Worm (Caenorhabditis elegans) whole organism, late embryonic: ENCODE results near the gene abi-1.

Source experiments
- F13H6.1 ChIP-seq: sonication (generic microtip); optimal IDR thresholded peaks from 2 replicates; lab custom pipeline; 2016; ENCODE audit warnings: missing genetic modification characterization, missing compliant biosample characterization
- K02D7.2 ChIP-seq: sonication (generic microtip); optimal IDR thresholded peaks from 2 replicates; lab custom pipeline; 2017; ENCODE audit warnings: mild to moderate bottlenecking, missing genetic modification characterization, missing compliant biosample characterization
- K09A11.1 ChIP-seq: sonication (generic microtip); optimal IDR thresholded peaks from 2 replicates; lab custom pipeline; 2017; ENCODE audit warnings: antibody characterized with exemption, mild to moderate bottlenecking, missing genetic modification characterization, missing compliant biosample characterization; ENCODE audit not compliant: insufficient read depth
- T23F11.4 ChIP-seq: fragments of 200-800 bp; sonication (Bioruptor generic); optimal IDR thresholded peaks from 2 replicates; lab custom pipeline; 2018; ENCODE audit warnings: mild to moderate bottlenecking, missing genetic modification characterization, missing compliant biosample characterization
- ahr-1 ChIP-seq: sonication (generic microtip); optimal IDR thresholded peaks from 2 replicates; lab custom pipeline; 2016; ENCODE audit warnings: missing genetic modification characterization, missing compliant biosample characterization
- ceh-14 ChIP-seq: sonication (generic microtip); optimal IDR thresholded peaks from 2 replicates; lab custom pipeline; 2016; ENCODE audit warnings: missing genotype, missing genetic modification characterization, missing compliant biosample characterization
- ceh-18 ChIP-seq: sonication (generic microtip); optimal IDR thresholded peaks from 2 replicates; lab custom pipeline; 2016; ENCODE audit warnings: missing genetic modification characterization, missing compliant biosample characterization
- ceh-19 ChIP-seq: fragments of 200-800 bp; sonication (Bioruptor generic); optimal IDR thresholded peaks from 2 replicates; lab custom pipeline; 2018; ENCODE audit warnings: mild to moderate bottlenecking, missing genetic modification characterization, missing compliant biosample characterization
- ceh-2 ChIP-seq: sonication (generic microtip); optimal IDR thresholded peaks from 2 replicates; lab custom pipeline; 2016; ENCODE audit warnings: missing genotype, missing genetic modification characterization, missing compliant biosample characterization
- ceh-22 ChIP-seq: sonication (generic microtip); optimal IDR thresholded peaks from 2 replicates; lab custom pipeline; 2017; ENCODE audit warnings: missing biosample characterization, missing genetic modification characterization
- ceh-30 ChIP-seq: fragments of 150-350 bp; optimal IDR thresholded peaks from 2 replicates; lab custom pipeline; 2014; ENCODE audit warnings: missing biosample characterization, missing genetic modification characterization
- ceh-31 ChIP-seq: sonication (generic microtip); optimal IDR thresholded peaks from 2 replicates; lab custom pipeline; 2016; ENCODE audit warnings: missing genetic modification characterization, missing compliant biosample characterization
- ceh-6 ChIP-seq: fragments of 200-800 bp; sonication (Bioruptor generic); optimal IDR thresholded peaks from 2 replicates; lab custom pipeline; 2018; ENCODE audit warnings: mild to moderate bottlenecking, missing genetic modification characterization, missing compliant biosample characterization
- che-1 ChIP-seq: sonication (generic microtip); optimal IDR thresholded peaks from 2 replicates; lab custom pipeline; 2016; ENCODE audit warnings: mild to moderate bottlenecking, missing genetic modification characterization, missing compliant biosample characterization
- dmd-4 ChIP-seq: sonication (generic microtip); optimal IDR thresholded peaks from 2 replicates; lab custom pipeline; 2016; ENCODE audit warnings: borderline replicate concordance, missing genetic modification characterization, missing compliant biosample characterization
- elt-2 ChIP-seq: sonication (generic microtip); optimal IDR thresholded peaks from 2 replicates; lab custom pipeline; 2016; ENCODE audit warnings: missing genetic modification reagents, missing genetic modification characterization, missing compliant biosample characterization
- elt-4 ChIP-seq: sonication (generic microtip); optimal IDR thresholded peaks from 2 replicates; lab custom pipeline; 2016; ENCODE audit warnings: missing genetic modification characterization, missing compliant biosample characterization
- ets-4 ChIP-seq: sonication (generic microtip); optimal IDR thresholded peaks from 2 replicates; lab custom pipeline; 2016; ENCODE audit warnings: missing genetic modification characterization, missing compliant biosample characterization
- gmeb-2 ChIP-seq: sonication (generic microtip); optimal IDR thresholded peaks from 2 replicates; lab custom pipeline; 2016; ENCODE audit warnings: missing genetic modification characterization, inconsistent platforms, missing compliant biosample characterization
- hlh-15 ChIP-seq: sonication (generic microtip); optimal IDR thresholded peaks from 2 replicates; lab custom pipeline; 2016; ENCODE audit warnings: missing genetic modification characterization, missing compliant biosample characterization
- lim-6 ChIP-seq: sonication (generic microtip); optimal IDR thresholded peaks from 2 replicates; lab custom pipeline; 2016; ENCODE audit warnings: missing genetic modification characterization, missing compliant biosample characterization
- nfya-1 ChIP-seq: sonication (generic microtip); optimal IDR thresholded peaks from 2 replicates; lab custom pipeline; 2017; ENCODE audit warnings: missing genetic modification characterization, mild to moderate bottlenecking, missing compliant biosample characterization, antibody characterized with exemption, moderate library complexity
- nhr-11 ChIP-seq: fragments of 150-350 bp; optimal IDR thresholded peaks from 2 replicates; lab custom pipeline; 2014; ENCODE audit warnings: missing biosample characterization, missing genetic modification characterization
- npax-4 ChIP-seq: sonication (generic microtip); optimal IDR thresholded peaks from 2 replicates; lab custom pipeline; 2016; ENCODE audit warnings: missing genetic modification characterization, missing compliant biosample characterization
- pat-9 ChIP-seq: fragments of 200-800 bp; sonication (Bioruptor generic); optimal IDR thresholded peaks from 2 replicates; lab custom pipeline; 2018; ENCODE audit warnings: mild to moderate bottlenecking, missing genetic modification characterization, moderate library complexity, missing compliant biosample characterization
- pha-2 ChIP-seq: sonication (generic microtip); optimal IDR thresholded peaks from 2 replicates; lab custom pipeline; 2017; ENCODE audit warnings: mild to moderate bottlenecking, missing genetic modification characterization, missing compliant biosample characterization
- pqm-1 ChIP-seq: sonication (generic microtip); optimal IDR thresholded peaks from 2 replicates; lab custom pipeline; 2016; ENCODE audit warnings: missing genetic modification characterization, missing compliant biosample characterization
- rnt-1 ChIP-seq: sonication (generic microtip); optimal IDR thresholded peaks from 2 replicates; lab custom pipeline; 2016; ENCODE audit warnings: missing genetic modification characterization, missing compliant biosample characterization
- sox-4 ChIP-seq: sonication (generic microtip); optimal IDR thresholded peaks from 2 replicates; lab custom pipeline; 2017; ENCODE audit warnings: mild to moderate bottlenecking, missing genetic modification characterization, inconsistent platforms, missing compliant biosample characterization
- syd-9 ChIP-seq: sonication (generic microtip); optimal IDR thresholded peaks from 2 replicates; lab custom pipeline; 2016; ENCODE audit warnings: mild to moderate bottlenecking, missing genetic modification characterization, moderate library complexity, missing compliant biosample characterization
- tbx-7 ChIP-seq: sonication (generic microtip); optimal IDR thresholded peaks from 2 replicates; lab custom pipeline; 2016; ENCODE audit warnings: missing genotype, missing genetic modification characterization, missing compliant biosample characterization
- ttx-3 ChIP-seq: sonication (generic microtip); optimal IDR thresholded peaks from 2 replicates; lab custom pipeline; 2016; ENCODE audit warnings: missing genetic modification reagents, missing genetic modification characterization, missing compliant biosample characterization
- unc-3 ChIP-seq, 2 experiments: fragments of 200-800 bp in 1 of 2; sonication (Bioruptor generic) in 1 of 2; sonication (generic microtip) in 1 of 2; conservative IDR thresholded peaks in 1 of 2; optimal IDR thresholded peaks in 1 of 2; 2 replicates each; pipeline versions ENCODE4 v1.3.6 to Lab custom; 2016 to 2022; ENCODE audit warnings: missing compliant biosample characterization in 2 of 2, missing genetic modification characterization in 2 of 2, missing genetic modification reagents in 1 of 2
- unc-42 ChIP-seq: sonication (generic microtip); optimal IDR thresholded peaks from 2 replicates; lab custom pipeline; 2016; ENCODE audit warnings: missing genotype, missing genetic modification characterization, missing compliant biosample characterization
- unc-86 ChIP-seq: sonication (generic microtip); optimal IDR thresholded peaks from 2 replicates; lab custom pipeline; 2016; ENCODE audit warnings: missing genetic modification characterization, missing compliant biosample characterization
- ztf-16 ChIP-seq: sonication (generic microtip); optimal IDR thresholded peaks from 2 replicates; lab custom pipeline; 2017; ENCODE audit warnings: missing genetic modification characterization, missing compliant biosample characterization

Gene abi-1

ce11 chrIII:5692690-5693089, at the start of gene abi-1, which contains the start of gene arle-14:
Gene abi-1, minus strand, starts transcription at chrIII:5692740.
Gene arle-14, plus strand, starts transcription at chrIII:5692906.
- TF ChIP-seq ceh-31 (tag; lab: Kevin White, UChicago) = peak; percentile 20
- no peak for TF ChIP-seq nhr-11 (tag; lab: Kevin White, UChicago)
- peak; percentile 54 for TF ChIP-seq unc-42 (tag; lab: Kevin White, UChicago)
- no peak for TF ChIP-seq elt-4 (tag; lab: Kevin White, UChicago)
- TF ChIP-seq ceh-22 (tag; lab: Kevin White, UChicago) = no peak
- TF ChIP-seq syd-9 = no peak
- peak; percentile 7 for TF ChIP-seq nfya-1 (tag; lab: Kevin White, UChicago)
- TF ChIP-seq ets-4 (tag; lab: Kevin White, UChicago) = peak; percentile 11
- no peak for TF ChIP-seq K09A11.1 (tag; lab: Kevin White, UChicago)
- peak; percentile 19 for TF ChIP-seq ttx-3
- TF ChIP-seq che-1 (tag; lab: Kevin White, UChicago) = no peak
- TF ChIP-seq npax-4 (tag; lab: Kevin White, UChicago) = no peak

- no peak for TF ChIP-seq F13H6.1
- TF ChIP-seq tbx-7 (tag; lab: Kevin White, UChicago) = no peak
Measured at ce11 chrIII:5740666-5741065, 48.1 kb upstream of the abi-1 start, which contains the start of gene B0244.16. Gene B0244.16, plus strand, starts transcription at chrIII:5740966.

ce11 chrIII:5737708-5738107, 45.2 kb upstream of the abi-1 start, which contains the start of gene B0244.6:
Gene B0244.6, plus strand, starts transcription at chrIII:5738008.
- TF ChIP-seq dmd-4 (tag; lab: Kevin White, UChicago) = no peak
- TF ChIP-seq ceh-18 (tag; lab: Kevin White, UChicago) = no peak
- TF ChIP-seq pqm-1 (tag; lab: Kevin White, UChicago) = no peak
- no peak for TF ChIP-seq ceh-30 (tag; lab: Kevin White, UChicago)
- TF ChIP-seq gmeb-2 (tag; lab: Kevin White, UChicago) = no peak
- TF ChIP-seq pha-2 (tag; lab: Kevin White, UChicago) = no peak
- TF ChIP-seq sox-4 (tag; lab: Kevin White, UChicago) = no peak
- TF ChIP-seq pat-9 (tag; lab: Kevin White, UChicago) = no peak
- no peak for TF ChIP-seq K02D7.2 (tag; lab: Kevin White, UChicago)
- no peak for TF ChIP-seq lim-6 (tag; lab: Kevin White, UChicago)
- TF ChIP-seq ceh-22 (tag; lab: Kevin White, UChicago) = no peak
- TF ChIP-seq unc-86 (tag; lab: Kevin White, UChicago) = no peak

ce11 chrIII:5734905-5735304, 42.4 kb upstream of the abi-1 start, which contains the start of gene B0244.10:
Gene B0244.10, plus strand, starts transcription at chrIII:5735158.
- no peak for TF ChIP-seq ztf-16 (tag; lab: Kevin White, UChicago)
- no peak for TF ChIP-seq hlh-15 (tag; lab: Kevin White, UChicago)
- no peak for TF ChIP-seq ceh-19
- TF ChIP-seq elt-2 (tag; lab: Kevin White, UChicago) = peak; percentile 73
- TF ChIP-seq ceh-2 = no peak

- TF ChIP-seq ahr-1 (tag; lab: Kevin White, UChicago) (no peak), ceh-6 (GFP tag; lab: Kevin White, UChicago) (no peak), unc-3 (GFP tag; conservative IDR thresholded peaks at IDR 0.05; lab: Robert Waterston, UW) (no peak), unc-3 (tag; optimal IDR thresholded peaks at IDR 0.05; lab: Kevin White, UChicago) (no peak), rnt-1 (tag; lab: Kevin White, UChicago) (no peak), ceh-14 (tag; lab: Kevin White, UChicago) (no peak), gmeb-2 (tag; lab: Kevin White, UChicago) (no peak), T23F11.4 (no peak)
Measured at ce11 chrIII:5734328-5734727, 41.8 kb upstream of the abi-1 start.
